Worm (Caenorhabditis elegans) whole organism, late embryonic: Measurements from ENCODE around the gene C46E10.8.

ENCODE experiments used
- C38D4.7 ChIP-seq: fragments of 200-800 bp; sonication (Bioruptor generic); optimal IDR thresholded peaks from 2 replicates; lab custom pipeline; 2018; ENCODE audit warnings: mild to moderate bottlenecking, missing genetic modification characterization, moderate library complexity, missing compliant biosample characterization
- T23F11.4 ChIP-seq: fragments of 200-800 bp; sonication (Bioruptor generic); optimal IDR thresholded peaks from 2 replicates; lab custom pipeline; 2018; ENCODE audit warnings: mild to moderate bottlenecking, missing genetic modification characterization, missing compliant biosample characterization
- ahr-1 ChIP-seq: sonication (generic microtip); optimal IDR thresholded peaks from 2 replicates; lab custom pipeline; 2016; ENCODE audit warnings: missing genetic modification characterization, missing compliant biosample characterization
- ceh-48 ChIP-seq: sonication (generic microtip); optimal IDR thresholded peaks from 2 replicates; lab custom pipeline; 2016; ENCODE audit warnings: missing genetic modification characterization, inconsistent platforms, missing compliant biosample characterization
- elt-2 ChIP-seq: sonication (generic microtip); optimal IDR thresholded peaks from 2 replicates; lab custom pipeline; 2016; ENCODE audit warnings: missing genetic modification reagents, missing genetic modification characterization, missing compliant biosample characterization
- gmeb-2 ChIP-seq: sonication (generic microtip); optimal IDR thresholded peaks from 2 replicates; lab custom pipeline; 2016; ENCODE audit warnings: missing genetic modification characterization, inconsistent platforms, missing compliant biosample characterization
- hlh-30 ChIP-seq: sonication (generic microtip); optimal IDR thresholded peaks from 2 replicates; lab custom pipeline; 2017; ENCODE audit warnings: antibody characterized with exemption, missing genetic modification characterization, missing compliant biosample characterization; ENCODE audit not compliant: insufficient read depth
- hlh-6 ChIP-seq: sonication (generic microtip); optimal IDR thresholded peaks from 2 replicates; lab custom pipeline; 2016; ENCODE audit warnings: missing genotype, missing genetic modification characterization, missing compliant biosample characterization
- pha-2 ChIP-seq: sonication (generic microtip); optimal IDR thresholded peaks from 2 replicates; lab custom pipeline; 2017; ENCODE audit warnings: mild to moderate bottlenecking, missing genetic modification characterization, missing compliant biosample characterization

ce11 chrII:3743684-3744200 lies 15.8 kb upstream of the C46E10.8 start, which contains the start of gene nta-1:
- TF ChIP-seq ceh-48 (tag; lab: Kevin White, UChicago), result no peak
- TF ChIP-seq C38D4.7 (GFP tag; lab: Kevin White, UChicago), result no peak
- no peak for TF ChIP-seq hlh-6 (tag; lab: Kevin White, UChicago)
- no peak for TF ChIP-seq ahr-1 (tag; lab: Kevin White, UChicago)
- TF ChIP-seq gmeb-2 (tag; lab: Kevin White, UChicago), result no peak
- TF ChIP-seq elt-2, result no peak
- no peak for TF ChIP-seq hlh-30 (tag; lab: Kevin White, UChicago)
- TF ChIP-seq pha-2 (tag; lab: Kevin White, UChicago), result no peak
- TF ChIP-seq T23F11.4 (GFP tag; lab: Kevin White, UChicago), result no peak
